Fruit fly (Drosophila melanogaster) whole organism: ENCODE measurements around the gene fy.

Experiments used
- Dll ChIP-seq: fragments of >200 bp; optimal IDR thresholded peaks from 2 replicates; lab custom pipeline; 2017
- EcR ChIP-seq, 2 experiments: fragments of >200 bp; optimal IDR thresholded peaks; 2 replicates each; lab custom pipeline; 2017; ENCODE audit warnings: missing biosample characterization in 2 of 2, missing genetic modification characterization in 2 of 2, missing genetic modification reagents in 2 of 2
- pan ChIP-seq: fragments of >200 bp; optimal IDR thresholded peaks from 2 replicates; lab custom pipeline; 2017
- psq ChIP-seq: fragments of >200 bp; optimal IDR thresholded peaks from 2 replicates; lab custom pipeline; 2017
- usp ChIP-seq: fragments of >200 bp; optimal IDR thresholded peaks from 2 replicates; lab custom pipeline; 2017; ENCODE audit warnings: missing biosample characterization, missing genetic modification characterization, mixed read lengths

DNA sequence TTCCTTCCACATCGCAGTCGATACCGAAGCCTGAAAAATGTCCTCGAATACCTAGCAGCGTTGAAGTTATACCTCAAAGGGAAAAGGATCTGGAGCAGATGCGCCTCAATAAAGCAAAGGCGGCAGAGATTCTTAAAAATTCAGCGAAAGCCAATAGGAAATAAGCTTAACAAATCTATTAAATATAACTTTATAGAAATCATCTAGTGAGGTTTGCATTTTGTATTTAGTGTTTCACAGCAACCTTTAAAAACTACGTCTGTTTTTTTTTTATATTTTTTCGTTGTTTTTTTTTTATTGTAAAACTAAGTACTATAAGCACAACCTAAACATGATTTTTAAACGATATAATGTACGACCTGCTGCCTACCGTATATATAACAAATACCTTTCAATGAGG, 39.1 kb upstream of the fy start, which contains the start of gene CG31897:
- no peak for TF ChIP-seq psq (lab: Kevin White, UChicago)
- TF ChIP-seq pan (lab: Kevin White, UChicago) = no peak
- no peak for TF ChIP-seq EcR (GFP tag; optimal IDR thresholded peaks at IDR 0.05; lab: Kevin White, UChicago)
- no peak for TF ChIP-seq Dll (lab: Kevin White, UChicago)
- no peak for TF ChIP-seq usp (GFP tag; lab: Kevin White, UChicago)
